Fruit fly (Drosophila melanogaster) whole organism, adult: ENCODE measurements around the gene pb.

Experiments
- CG12768 ChIP-seq: fragments of 200-800 bp; sonication (Bioruptor generic); optimal IDR thresholded peaks from 2 replicates; lab custom pipeline; 2017; ENCODE audit warnings: missing biosample characterization, missing genetic modification characterization, mild to moderate bottlenecking, moderate library complexity, missing genetic modification reagents
- CG14711 ChIP-seq: fragments of 200-800 bp; sonication (Bioruptor generic); optimal IDR thresholded peaks from 2 replicates; lab custom pipeline; 2018; ENCODE audit warnings: missing biosample characterization, mild to moderate bottlenecking, missing genetic modification characterization, moderate library complexity
- CG1620 ChIP-seq: fragments of 200-800 bp; sonication (Bioruptor generic); optimal IDR thresholded peaks from 2 replicates; lab custom pipeline; 2016; ENCODE audit warnings: missing biosample characterization, missing genetic modification characterization
- CG5204 ChIP-seq: fragments of 200-800 bp; sonication (Bioruptor generic); optimal IDR thresholded peaks from 2 replicates; lab custom pipeline; 2016; ENCODE audit warnings: missing biosample characterization, missing genetic modification characterization
- CG7101 ChIP-seq: fragments of 200-800 bp; sonication (Bioruptor generic); optimal IDR thresholded peaks from 2 replicates; lab custom pipeline; 2018; ENCODE audit warnings: missing biosample characterization, mild to moderate bottlenecking, missing genetic modification characterization, moderate library complexity
- Clk ChIP-seq: fragments of 200-800 bp; sonication (Bioruptor generic); optimal IDR thresholded peaks from 2 replicates; lab custom pipeline; 2017; ENCODE audit warnings: missing biosample characterization, missing genetic modification characterization
- Hr96 ChIP-seq: fragments of 200-800 bp; sonication (Bioruptor generic); optimal IDR thresholded peaks from 2 replicates; lab custom pipeline; 2016; ENCODE audit warnings: missing biosample characterization, missing genetic modification characterization
- cic ChIP-seq: fragments of 200-800 bp; sonication (Bioruptor generic); optimal IDR thresholded peaks from 2 replicates; lab custom pipeline; 2017; ENCODE audit warnings: missing biosample characterization, mild to moderate bottlenecking, missing genetic modification characterization, moderate library complexity
- kay ChIP-seq: fragments of 200-800 bp; sonication (Bioruptor generic); peaks from one replicate; lab custom pipeline; 2016; ENCODE audit warnings: missing biosample characterization, missing genetic modification characterization, borderline replicate concordance
- pad ChIP-seq: fragments of 200-800 bp; sonication (Bioruptor generic); optimal IDR thresholded peaks from 3 replicates; lab custom pipeline; 2017; ENCODE audit warnings: missing biosample characterization, missing genetic modification characterization, mild to moderate bottlenecking, moderate library complexity, missing genetic modification reagents
- tj ChIP-seq: fragments of 200-800 bp; sonication (Bioruptor generic); optimal IDR thresholded peaks from 3 replicates; lab custom pipeline; 2017; ENCODE audit warnings: missing biosample characterization, mild to moderate bottlenecking, missing genetic modification characterization, moderate library complexity
- toe ChIP-seq: fragments of 200-800 bp; sonication (Bioruptor generic); optimal IDR thresholded peaks from 2 replicates; lab custom pipeline; 2016; ENCODE audit warnings: missing biosample characterization, missing genetic modification characterization

DNA sequence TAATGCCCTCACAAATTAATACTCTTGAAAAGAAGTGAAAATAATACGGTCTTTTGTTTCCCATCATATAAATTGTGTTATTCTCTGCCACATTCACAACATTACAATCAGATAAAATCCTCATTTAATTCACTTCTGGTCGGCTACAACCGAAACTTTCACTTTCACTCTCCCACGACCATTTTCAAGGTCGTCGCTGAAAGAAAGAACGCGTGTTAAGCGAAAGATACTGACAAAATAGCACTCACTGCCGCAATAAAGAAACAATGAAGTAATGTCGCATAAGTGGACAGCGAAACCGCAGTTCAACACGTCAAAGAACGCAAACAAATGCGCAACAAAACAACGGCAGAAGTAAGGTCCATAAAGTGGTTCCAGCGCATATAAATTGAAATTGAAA is 53.7 kb downstream of the pb start:
- TF ChIP-seq CG1620 = no peak
- no peak for TF ChIP-seq Clk (GFP tag; lab: Kevin White, UChicago)
- no peak for TF ChIP-seq tj (GFP tag; lab: Kevin White, UChicago)
- no peak for TF ChIP-seq toe (GFP tag; lab: Kevin White, UChicago)
- no peak for TF ChIP-seq CG14711 (tag; lab: Kevin White, UChicago)
- no peak for TF ChIP-seq CG5204 (GFP tag; lab: Kevin White, UChicago)
- TF ChIP-seq CG7101 = no peak
- TF ChIP-seq kay (GFP tag; lab: Kevin White, UChicago) = no peak
- TF ChIP-seq Hr96 (GFP tag; lab: Kevin White, UChicago) = no peak
- TF ChIP-seq CG12768 (GFP tag; lab: Kevin White, UChicago) = no peak
- TF ChIP-seq cic (GFP tag; lab: Kevin White, UChicago) = no peak
- TF ChIP-seq pad (GFP tag; lab: Kevin White, UChicago) = no peak
